Fruit fly (Drosophila melanogaster): ENCODE data around the gene CG11594.

The CG11594 gene

DNA sequence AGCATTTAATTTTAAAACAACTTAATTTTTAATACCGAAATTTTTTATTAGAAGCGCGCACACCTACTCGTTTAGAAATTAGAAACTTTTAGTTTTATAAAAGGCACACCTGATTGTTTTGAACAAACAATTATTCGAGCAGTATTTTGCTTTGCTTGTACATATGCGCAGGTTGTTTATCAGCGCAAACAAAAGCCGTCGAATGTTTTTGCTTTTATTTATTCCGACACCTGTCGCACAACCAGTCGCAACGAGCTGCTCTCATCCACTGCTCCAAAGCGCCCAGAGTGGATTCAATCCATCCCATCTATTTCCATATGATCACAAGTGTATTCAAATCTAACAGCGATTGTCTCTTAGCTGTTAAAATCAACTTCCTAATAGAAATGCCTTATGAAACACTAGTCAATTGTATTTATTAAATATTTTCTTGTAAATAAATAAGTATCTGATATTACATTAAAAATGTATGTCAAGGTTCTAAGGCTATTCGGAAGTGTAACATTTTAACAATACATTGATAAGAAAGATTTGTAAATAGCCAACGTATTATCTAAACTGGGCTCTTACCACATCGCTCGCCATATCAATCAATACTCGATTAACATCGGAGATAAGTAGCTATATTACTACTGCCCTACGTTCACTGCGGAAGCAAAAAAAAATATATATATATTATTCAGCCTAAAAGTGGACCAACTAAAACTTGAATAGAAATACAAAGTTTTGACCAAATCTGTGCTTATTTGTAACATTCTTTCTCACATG, at the start of gene CG11594:
Gene CG11594, minus strand, starts transcription at position 274 of the 768 bp plus-strand sequence.
- TF ChIP-seq CG12768 (GFP tag; optimal IDR thresholded peaks at IDR 0.05) (peak; percentile 6), CG7045 (GFP tag; optimal IDR thresholded peaks at IDR 0.05) (peak; percentile 46), Crg-1 (GFP tag; optimal IDR thresholded peaks at IDR 0.05) (peak; percentile 6), CG1620 (GFP tag; optimal IDR thresholded peaks at IDR 0.05) (no peak), ovo (GFP tag; optimal IDR thresholded peaks at IDR 0.05) (peak; percentile 42), tj (GFP tag; optimal IDR thresholded peaks at IDR 0.05) (no peak), toe (GFP tag; optimal IDR thresholded peaks at IDR 0.05) (peak; percentile 11), pad (GFP tag; optimal IDR thresholded peaks at IDR 0.05) (no peak), kay (GFP tag; ENCODE audit: borderline replicate concordance) (peak; percentile 82), cic (GFP tag; optimal IDR thresholded peaks at IDR 0.05) (peak; percentile 81), cnc (optimal IDR thresholded peaks at IDR 0.05) (no peak), Mnt (GFP tag; optimal IDR thresholded peaks at IDR 0.05) (peak; percentile 34), CG7101 (tag; optimal IDR thresholded peaks at IDR 0.05) (peak; percentile 10)

- TF ChIP-seq bab1 (GFP tag; optimal IDR thresholded peaks at IDR 0.05) (no peak), CG7045 (GFP tag; optimal IDR thresholded peaks at IDR 0.05) (no peak), tj (GFP tag; optimal IDR thresholded peaks at IDR 0.05) (no peak), CG1620 (GFP tag; optimal IDR thresholded peaks at IDR 0.05) (no peak), CG5204 (GFP tag; optimal IDR thresholded peaks at IDR 0.05) (no peak), Clk (GFP tag; optimal IDR thresholded peaks at IDR 0.05) (no peak)
Observed at dm6 chr3L:4073755-4074154, 47.9 kb upstream of the CG11594 start, which contains the start of gene Faa. TSS of gene Faa (minus strand) at chr3L:4073954.

DNA sequence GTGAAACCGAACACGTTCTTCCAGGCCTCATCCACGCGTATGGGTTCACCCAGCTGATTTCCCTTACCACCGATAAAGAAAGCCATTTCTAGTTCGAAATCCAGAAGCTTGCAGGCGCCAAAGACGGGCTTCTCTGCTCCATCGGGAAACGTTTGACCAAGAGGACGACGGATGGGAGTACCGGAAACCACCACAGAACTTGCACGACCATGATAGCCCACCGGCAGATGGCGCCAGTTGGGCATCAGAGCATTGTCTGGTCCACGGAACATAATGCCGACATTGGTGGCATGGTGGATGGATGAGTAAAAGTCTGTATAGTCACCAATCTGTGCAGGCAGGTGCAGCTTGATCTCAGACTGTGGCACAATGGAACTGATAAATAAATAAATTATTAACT, 46.9 kb upstream of the CG11594 start:
- TF ChIP-seq CG33017 (tag; optimal IDR thresholded peaks at IDR 0.05), result no peak
- TF ChIP-seq toe (GFP tag; optimal IDR thresholded peaks at IDR 0.05), result no peak
- no peak for TF ChIP-seq ovo (GFP tag; optimal IDR thresholded peaks at IDR 0.05)
- TF ChIP-seq CG5204 (GFP tag; optimal IDR thresholded peaks at IDR 0.05), result no peak
- TF ChIP-seq cnc (optimal IDR thresholded peaks at IDR 0.05), result no peak

DNA sequence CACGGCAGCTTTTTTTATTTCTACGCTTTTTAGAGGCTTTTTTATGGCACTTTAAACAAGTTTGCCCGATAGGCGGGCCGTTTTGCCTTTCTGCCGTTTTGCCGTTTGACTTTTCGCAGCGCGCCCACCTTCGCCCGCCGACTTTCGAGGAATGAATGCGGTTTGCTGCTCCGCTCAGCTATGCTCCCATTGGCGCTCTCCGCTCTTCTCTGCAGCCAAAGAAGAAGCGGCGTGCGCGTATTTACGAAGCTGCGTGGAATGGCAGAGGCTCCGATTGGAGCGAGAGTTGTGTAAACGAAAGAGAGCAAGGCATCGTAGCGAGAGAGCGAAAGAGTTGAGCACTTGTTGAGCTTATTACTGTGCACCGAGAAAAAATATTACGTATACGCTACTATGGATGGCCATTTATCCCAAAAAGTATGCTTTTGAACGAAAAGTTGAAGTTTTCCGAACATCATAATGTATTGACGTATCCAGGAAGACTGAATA, 45.8 kb upstream of the CG11594 start, which contains the start of gene wit:
Gene wit, minus strand, starts transcription at position 157 of the 489 bp plus-strand sequence.
- no peak for TF ChIP-seq toe (GFP tag; optimal IDR thresholded peaks at IDR 0.05)
- TF ChIP-seq CG14711 (tag; optimal IDR thresholded peaks at IDR 0.05), result peak; percentile 14
- TF ChIP-seq CG7101 (tag; optimal IDR thresholded peaks at IDR 0.05), result peak; percentile 42
- TF ChIP-seq Hr96 (GFP tag; optimal IDR thresholded peaks at IDR 0.05), result peak; percentile 31
- peak; percentile 9 for TF ChIP-seq CG7045 (GFP tag; optimal IDR thresholded peaks at IDR 0.05)
- no peak for TF ChIP-seq CG1620 (GFP tag; optimal IDR thresholded peaks at IDR 0.05)
- peak; percentile 34 for TF ChIP-seq cic (GFP tag; optimal IDR thresholded peaks at IDR 0.05)
- peak; percentile 75 for TF ChIP-seq CG33017 (tag; optimal IDR thresholded peaks at IDR 0.05)
- TF ChIP-seq Mnt (GFP tag; optimal IDR thresholded peaks at IDR 0.05), result peak; percentile 83
- TF ChIP-seq bab1 (GFP tag; optimal IDR thresholded peaks at IDR 0.05), result peak; percentile 32
- no peak for TF ChIP-seq cnc (optimal IDR thresholded peaks at IDR 0.05)
- peak; percentile 15 for TF ChIP-seq ovo (GFP tag; optimal IDR thresholded peaks at IDR 0.05)
- TF ChIP-seq Clk (GFP tag; optimal IDR thresholded peaks at IDR 0.05), result peak; percentile 48
- TF ChIP-seq CG12768 (GFP tag; optimal IDR thresholded peaks at IDR 0.05), result peak; percentile 58
- TF ChIP-seq tj (GFP tag; optimal IDR thresholded peaks at IDR 0.05), result peak; percentile 73
- no peak for TF ChIP-seq pad (GFP tag; optimal IDR thresholded peaks at IDR 0.05)

DNA sequence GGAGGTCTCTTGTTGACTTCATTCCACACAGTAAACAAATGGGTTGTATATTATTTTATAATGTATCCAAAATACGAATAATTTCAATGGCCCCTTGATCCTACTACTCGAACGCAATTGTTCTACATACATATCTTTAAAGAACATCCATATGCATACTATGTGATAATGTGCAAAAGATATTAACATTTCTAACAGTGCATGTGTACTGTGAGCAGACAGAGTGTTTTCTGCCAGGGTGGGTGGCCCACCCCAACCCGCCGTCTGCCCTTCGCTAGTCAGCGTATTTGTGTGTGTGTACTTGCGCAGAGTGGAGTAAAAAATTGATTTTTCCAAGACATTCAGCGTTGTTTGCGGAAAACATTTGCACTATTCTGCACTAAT, 45.2 kb upstream of the CG11594 start:
- TF ChIP-seq CG7045 (GFP tag; optimal IDR thresholded peaks at IDR 0.05) (peak; percentile 66), ovo (GFP tag; optimal IDR thresholded peaks at IDR 0.05) (no peak), CG14711 (tag; optimal IDR thresholded peaks at IDR 0.05) (peak; percentile 72), pad (GFP tag; optimal IDR thresholded peaks at IDR 0.05) (no peak), tj (GFP tag; optimal IDR thresholded peaks at IDR 0.05) (no peak), kay (GFP tag; ENCODE audit: borderline replicate concordance) (no peak), cic (GFP tag; optimal IDR thresholded peaks at IDR 0.05) (no peak), CG12768 (GFP tag; optimal IDR thresholded peaks at IDR 0.05) (peak; percentile 43), Mnt (GFP tag; optimal IDR thresholded peaks at IDR 0.05) (no peak), Clk (GFP tag; optimal IDR thresholded peaks at IDR 0.05) (peak; percentile 41), CG1620 (GFP tag; optimal IDR thresholded peaks at IDR 0.05) (peak; percentile 9), CG5204 (GFP tag; optimal IDR thresholded peaks at IDR 0.05) (peak; percentile 82), CG7101 (tag; optimal IDR thresholded peaks at IDR 0.05) (peak; percentile 52), Hr96 (GFP tag; optimal IDR thresholded peaks at IDR 0.05) (no peak), CG33017 (tag; optimal IDR thresholded peaks at IDR 0.05) (peak; percentile 22), CG11617 (GFP tag; optimal IDR thresholded peaks at IDR 0.05) (peak; percentile 10), cnc (optimal IDR thresholded peaks at IDR 0.05) (no peak), toe (GFP tag; optimal IDR thresholded peaks at IDR 0.05) (peak; percentile 72), Crg-1 (GFP tag; optimal IDR thresholded peaks at IDR 0.05) (peak; percentile 1), bab1 (GFP tag; optimal IDR thresholded peaks at IDR 0.05) (no peak)

- TF ChIP-seq tj (GFP tag; optimal IDR thresholded peaks at IDR 0.05) (peak; percentile 17), CG33017 (tag; optimal IDR thresholded peaks at IDR 0.05) (peak; percentile 81), CG14711 (tag; optimal IDR thresholded peaks at IDR 0.05) (peak; percentile 76), Mnt (GFP tag; optimal IDR thresholded peaks at IDR 0.05) (no peak), pad (GFP tag; optimal IDR thresholded peaks at IDR 0.05) (no peak), kay (GFP tag; ENCODE audit: borderline replicate concordance) (peak; percentile 26), bab1 (GFP tag; optimal IDR thresholded peaks at IDR 0.05) (peak; percentile 47), CG1620 (GFP tag; optimal IDR thresholded peaks at IDR 0.05) (no peak), cnc (optimal IDR thresholded peaks at IDR 0.05) (no peak), toe (GFP tag; optimal IDR thresholded peaks at IDR 0.05) (no peak), CG12768 (GFP tag; optimal IDR thresholded peaks at IDR 0.05) (peak; percentile 74), cic (GFP tag; optimal IDR thresholded peaks at IDR 0.05) (peak; percentile 1), ovo (GFP tag; optimal IDR thresholded peaks at IDR 0.05) (no peak), CG7101 (tag; optimal IDR thresholded peaks at IDR 0.05) (peak; percentile 82), Hr96 (GFP tag; optimal IDR thresholded peaks at IDR 0.05) (peak; percentile 19)
Observed at dm6 chr3L:4070221-4070995, 44.6 kb upstream of the CG11594 start.

Measured in whole organism, adult.